Worm (Caenorhabditis elegans) whole organism, young adult: ENCODE measurements around the gene ran-1.

ENCODE experiments used
- B0336.3 ChIP-seq: fragments of 200-800 bp; sonication (Bioruptor generic); IDR thresholded peaks from 2 replicates; pipeline ENCODE4 v1.3.6; 2022; ENCODE audit warnings: missing genetic modification characterization, missing compliant biosample characterization
- C06A6.2 ChIP-seq: fragments of 200-800 bp; sonication (Bioruptor generic); conservative IDR thresholded peaks from 2 replicates; pipeline ENCODE4 v1.3.6; 2022; ENCODE audit warnings: missing genetic modification characterization, missing compliant biosample characterization
- C17E4.6 ChIP-seq: fragments of 200-800 bp; sonication (Bioruptor generic); IDR thresholded peaks from 2 replicates; pipeline ENCODE4 v1.3.6; 2022; ENCODE audit warnings: missing genetic modification reagents, missing genetic modification characterization, missing compliant biosample characterization
- F22D6.2 ChIP-seq: sonication (generic microtip); optimal IDR thresholded peaks from 2 replicates; lab custom pipeline; 2016; ENCODE audit warnings: mild to moderate bottlenecking, missing genetic modification characterization, missing compliant biosample characterization
- F33H1.4 ChIP-seq: fragments of 200-800 bp; sonication (Bioruptor generic); IDR thresholded peaks from 2 replicates; pipeline ENCODE4 v1.3.6; 2022; ENCODE audit warnings: missing genetic modification reagents, missing genetic modification characterization, missing compliant biosample characterization
- F37B4.10 ChIP-seq: fragments of 200-800 bp; sonication (Bioruptor generic); IDR thresholded peaks from 2 replicates; pipeline ENCODE4 v1.3.6; 2022; ENCODE audit warnings: missing genetic modification characterization, missing compliant biosample characterization
- F39B2.1 ChIP-seq: fragments of 200-800 bp; sonication (Bioruptor generic); IDR thresholded peaks from 2 replicates; pipeline ENCODE4 v1.3.6; 2022; ENCODE audit warnings: missing genetic modification reagents, missing genetic modification characterization, missing compliant biosample characterization
- F52B5.7 ChIP-seq: sonication (generic microtip); optimal IDR thresholded peaks from 2 replicates; lab custom pipeline; 2016; ENCODE audit warnings: mild to moderate bottlenecking, missing genetic modification characterization, missing compliant biosample characterization
- F55B11.4 ChIP-seq: sonication (generic microtip); optimal IDR thresholded peaks from 2 replicates; lab custom pipeline; 2016; ENCODE audit warnings: missing compliant biosample characterization, missing genetic modification characterization, borderline replicate concordance; ENCODE audit not compliant: insufficient read depth
- K11D2.4 ChIP-seq: fragments of 200-800 bp; sonication (Bioruptor generic); IDR thresholded peaks from 2 replicates; pipeline ENCODE4 v1.3.6; 2022; ENCODE audit warnings: missing genetic modification reagents, missing genetic modification characterization, missing compliant biosample characterization
- K12H6.12 ChIP-seq: fragments of 200-800 bp; sonication (Bioruptor generic); optimal IDR thresholded peaks from 2 replicates; lab custom pipeline; 2018; ENCODE audit warnings: mild to moderate bottlenecking, missing genetic modification characterization, missing compliant biosample characterization
- T07F8.4 ChIP-seq: sonication (generic microtip); optimal IDR thresholded peaks from 2 replicates; lab custom pipeline; 2016; ENCODE audit warnings: mild to moderate bottlenecking, missing genetic modification characterization, moderate library complexity, missing compliant biosample characterization
- T26A5.8 ChIP-seq: sonication (generic microtip); optimal IDR thresholded peaks from 2 replicates; lab custom pipeline; 2016; ENCODE audit warnings: missing genetic modification characterization, missing compliant biosample characterization
- Y53G8AR.9 ChIP-seq: fragments of 200-800 bp; sonication (Bioruptor generic); conservative IDR thresholded peaks from 2 replicates; pipeline ENCODE4 v1.3.6; 2022; ENCODE audit warnings: missing genetic modification reagents, missing genetic modification characterization, missing compliant biosample characterization
- Y95B8A.8 ChIP-seq: fragments of 200-800 bp; sonication (Bioruptor generic); IDR thresholded peaks from 2 replicates; pipeline ENCODE4 v1.3.6; 2022; ENCODE audit warnings: missing genetic modification reagents, missing genetic modification characterization, missing compliant biosample characterization
- aptf-2 ChIP-seq: fragments of 200-800 bp; sonication (Bioruptor generic); conservative IDR thresholded peaks from 2 replicates; pipeline ENCODE4 v1.3.6; 2022; ENCODE audit warnings: missing genetic modification reagents, missing genetic modification characterization, missing compliant biosample characterization
- attf-5 ChIP-seq: fragments of 200-800 bp; sonication (Bioruptor generic); optimal IDR thresholded peaks from 2 replicates; lab custom pipeline; 2018; ENCODE audit warnings: mild to moderate bottlenecking, missing genetic modification characterization, missing compliant biosample characterization
- attf-6 ChIP-seq: fragments of 200-800 bp; sonication (Bioruptor generic); IDR thresholded peaks from 2 replicates; pipeline ENCODE4 v1.3.6; 2022; ENCODE audit warnings: missing genetic modification reagents, missing genetic modification characterization, missing compliant biosample characterization
- ceh-100 ChIP-seq: fragments of 200-800 bp; sonication (Bioruptor generic); IDR thresholded peaks from 2 replicates; pipeline ENCODE4 v1.3.6; 2022; ENCODE audit warnings: missing genetic modification reagents, missing genetic modification characterization, missing compliant biosample characterization
- ceh-91 ChIP-seq: fragments of 200-800 bp; sonication (Bioruptor generic); IDR thresholded peaks from 2 replicates; pipeline ENCODE4 v1.3.6; 2022; ENCODE audit warnings: missing genetic modification reagents, missing genetic modification characterization, missing compliant biosample characterization
- chd-7 ChIP-seq: sonication (generic microtip); optimal IDR thresholded peaks from 2 replicates; lab custom pipeline; 2016; ENCODE audit warnings: mild to moderate bottlenecking, missing genetic modification characterization, moderate library complexity, missing compliant biosample characterization
- efl-1 ChIP-seq: fragments of 150-350 bp; optimal IDR thresholded peaks from 2 replicates; lab custom pipeline; 2014; ENCODE audit warnings: missing biosample characterization, missing genetic modification reagents, missing genetic modification characterization
- egl-18 ChIP-seq: fragments of 200-800 bp; sonication (Bioruptor generic); IDR thresholded peaks from 2 replicates; pipeline ENCODE4 v1.3.6; 2022; ENCODE audit warnings: missing genetic modification reagents, missing genetic modification characterization, missing compliant biosample characterization
- hlh-12 ChIP-seq: sonication (generic microtip); optimal IDR thresholded peaks from 2 replicates; lab custom pipeline; 2016; ENCODE audit warnings: missing genetic modification characterization, missing compliant biosample characterization
- hrde-1 ChIP-seq: sonication (generic microtip); optimal IDR thresholded peaks from 2 replicates; lab custom pipeline; 2016; ENCODE audit warnings: missing genetic modification characterization, mild to moderate bottlenecking, missing compliant biosample characterization, moderate library complexity, missing genotype, missing genetic modification reagents, borderline replicate concordance
- hsf-1 ChIP-seq: fragments of 200-800 bp; sonication (Bioruptor generic); IDR thresholded peaks from 2 replicates; pipeline ENCODE4 v1.3.6; 2022; ENCODE audit warnings: missing genetic modification reagents, missing genetic modification characterization, missing compliant biosample characterization
- lag-1 ChIP-seq: fragments of 200-800 bp; sonication (Bioruptor generic); IDR thresholded peaks from 2 replicates; pipeline ENCODE4 v1.3.6; 2022; ENCODE audit warnings: missing genetic modification reagents, missing genetic modification characterization, missing compliant biosample characterization
- let-607 ChIP-seq, 2 experiments: fragments of 200-800 bp in 1 of 2; sonication (Bioruptor generic) in 1 of 2; sonication (generic microtip) in 1 of 2; optimal IDR thresholded peaks; 2 replicates each; lab custom pipeline; 2016 to 2018; ENCODE audit warnings: mild to moderate bottlenecking in 2 of 2, missing compliant biosample characterization in 2 of 2, missing genetic modification characterization in 2 of 2, moderate library complexity in 2 of 2, missing genotype in 1 of 2
- lin-35 ChIP-seq, 3 experiments: fragments of 150-350 bp in 2 of 3; sonication (generic microtip) in 1 of 3; optimal IDR thresholded peaks; 2 replicates each; lab custom pipeline; 2014 to 2018; ENCODE audit warnings: missing biosample characterization in 3 of 3, missing genetic modification characterization in 3 of 3, missing genetic modification reagents in 3 of 3
- lin-40 ChIP-seq: sonication (generic microtip); optimal IDR thresholded peaks from 2 replicates; lab custom pipeline; 2016; ENCODE audit warnings: missing genetic modification characterization, mild to moderate bottlenecking, missing compliant biosample characterization, missing genotype, missing genetic modification reagents
- lin-54 ChIP-seq: fragments of 200-800 bp; sonication (Bioruptor generic); optimal IDR thresholded peaks from 2 replicates; lab custom pipeline; 2018; ENCODE audit warnings: mild to moderate bottlenecking, missing genetic modification characterization, missing compliant biosample characterization
- lir-1 ChIP-seq: fragments of 200-800 bp; sonication (Bioruptor generic); conservative IDR thresholded peaks from 2 replicates; pipeline ENCODE4 v1.3.6; 2022; ENCODE audit warnings: missing genetic modification reagents, missing genetic modification characterization, missing compliant biosample characterization
- madf-3 ChIP-seq: fragments of 200-800 bp; sonication (Bioruptor generic); IDR thresholded peaks from 2 replicates; pipeline ENCODE4 v1.3.6; 2022; ENCODE audit warnings: missing genetic modification reagents, missing genetic modification characterization, missing compliant biosample characterization
- madf-6 ChIP-seq: fragments of 200-800 bp; sonication (Bioruptor generic); IDR thresholded peaks from 2 replicates; pipeline ENCODE4 v1.3.6; 2022; ENCODE audit warnings: missing genetic modification reagents, missing genetic modification characterization, missing compliant biosample characterization
- madf-8 ChIP-seq: fragments of 200-800 bp; sonication (Bioruptor generic); conservative IDR thresholded peaks from 2 replicates; pipeline ENCODE4 v1.3.6; 2022; ENCODE audit warnings: missing genetic modification reagents, missing genetic modification characterization, missing compliant biosample characterization
- nfya-1 ChIP-seq: sonication (generic microtip); optimal IDR thresholded peaks from 2 replicates; lab custom pipeline; 2017; ENCODE audit warnings: antibody characterized with exemption, missing compliant biosample characterization, missing genetic modification characterization, borderline replicate concordance; ENCODE audit not compliant: insufficient read depth
- nfya-2 ChIP-seq: fragments of 200-800 bp; sonication (Bioruptor generic); IDR thresholded peaks from 2 replicates; pipeline ENCODE4 v1.3.6; 2022; ENCODE audit warnings: missing genetic modification reagents, missing genetic modification characterization, missing compliant biosample characterization
- nhr-90 ChIP-seq: sonication (generic microtip); optimal IDR thresholded peaks from 2 replicates; lab custom pipeline; 2016; ENCODE audit warnings: missing genotype, mild to moderate bottlenecking, missing genetic modification characterization, missing compliant biosample characterization
- pbrm-1 ChIP-seq: fragments of 200-800 bp; sonication (Bioruptor generic); IDR thresholded peaks from 2 replicates; pipeline ENCODE4 v1.3.6; 2022; ENCODE audit warnings: missing genetic modification reagents, missing genetic modification characterization, missing compliant biosample characterization
- pha-4 ChIP-seq: fragments of 150-350 bp; sonication (generic microtip); optimal IDR thresholded peaks from 2 replicates; lab custom pipeline; 2014; ENCODE audit warnings: missing biosample characterization, missing genetic modification reagents, missing genetic modification characterization
- sdz-38 ChIP-seq: sonication (generic microtip); optimal IDR thresholded peaks from 2 replicates; lab custom pipeline; 2016; ENCODE audit warnings: missing genotype, missing genetic modification characterization, missing compliant biosample characterization
- sea-2 ChIP-seq: fragments of 200-800 bp; sonication (Bioruptor generic); IDR thresholded peaks from 2 replicates; pipeline ENCODE4 v1.3.6; 2022; ENCODE audit warnings: missing genetic modification characterization, missing compliant biosample characterization
- snpc-1.1 ChIP-seq: sonication (generic microtip); optimal IDR thresholded peaks from 2 replicates; lab custom pipeline; 2017; ENCODE audit warnings: missing genetic modification characterization, mild to moderate bottlenecking, missing compliant biosample characterization, antibody characterized with exemption, moderate library complexity, missing genotype, missing genetic modification reagents; ENCODE audit not compliant: insufficient read depth
- tbx-9 ChIP-seq: sonication (generic microtip); optimal IDR thresholded peaks from 2 replicates; lab custom pipeline; 2016; ENCODE audit warnings: borderline replicate concordance, missing genetic modification characterization, inconsistent platforms, missing compliant biosample characterization
- unc-62 ChIP-seq: fragments of 150-350 bp; optimal IDR thresholded peaks from 2 replicates; lab custom pipeline; 2014; ENCODE audit warnings: missing biosample characterization, missing genetic modification reagents, missing genetic modification characterization
- xnd-1 ChIP-seq: sonication (generic microtip); optimal IDR thresholded peaks from 2 replicates; lab custom pipeline; 2016; ENCODE audit warnings: missing genotype, missing genetic modification reagents, missing genetic modification characterization, missing compliant biosample characterization
- zim-3 ChIP-seq: sonication (generic microtip); optimal IDR thresholded peaks from 2 replicates; lab custom pipeline; 2017; ENCODE audit warnings: mild to moderate bottlenecking, missing genetic modification characterization, moderate library complexity, missing compliant biosample characterization
- ztf-18 ChIP-seq: sonication (generic microtip); optimal IDR thresholded peaks from 2 replicates; lab custom pipeline; 2016; ENCODE audit warnings: missing genotype, mild to moderate bottlenecking, missing genetic modification characterization, missing compliant biosample characterization

Gene ran-1

ce11 chrIII:10742382-10742860 is 5.1 kb downstream of the ran-1 start, which contains the start of the genes tbb-1 and rib-2:
Gene tbb-1 (minus strand): TSS chrIII:10742432.
Gene rib-2 (plus strand): TSS chrIII:10742810.
- TF ChIP-seq ztf-18 (tag; lab: Kevin White, UChicago) (peak; percentile 86), K12H6.12 (tag; lab: Kevin White, UChicago) (peak; percentile 38), Y95B8A.8 (peak; percentile 99), egl-18 (GFP tag; lab: Robert Waterston, UW) (no peak), zim-3 (no peak), pha-4 (peak; percentile 41), C06A6.2 (peak; percentile 47; the same call in 1 of the 2 replicates), F39B2.1 (GFP tag; lab: Robert Waterston, UW) (no peak), F37B4.10 (GFP tag; lab: Robert Waterston, UW) (0 out of 2 replicates have a peak, but pooled peaks have one; percentile 77), pbrm-1 (GFP tag; lab: Robert Waterston, UW) (peak; percentile 96), xnd-1 (tag; lab: Kevin White, UChicago) (peak; percentile 99), sea-2 (GFP tag; lab: Robert Waterston, UW) (no peak), hsf-1 (GFP tag; lab: Robert Waterston, UW) (peak; percentile 95), lir-1 (peak; percentile 85), lin-54 (GFP tag; lab: Kevin White, UChicago) (peak; percentile 99), lin-35 (GFP tag; optimal IDR thresholded peaks at IDR 0.05; lab: Kevin White, UChicago) (peak; percentile 15 to 88 (median 87)), madf-8 (GFP tag; lab: Robert Waterston, UW) (peak; percentile 99), nfya-1 (no peak), K11D2.4 (GFP tag; lab: Robert Waterston, UW) (peak; percentile 72), hrde-1 (peak; percentile 87), C17E4.6 (peak; percentile 95), lin-40 (peak; percentile 68), tbx-9 (no peak), efl-1 (GFP tag; lab: Kevin White, UChicago) (peak; percentile 100), unc-62 (GFP tag; lab: Kevin White, UChicago) (no peak), let-607 (tag; optimal IDR thresholded peaks at IDR 0.05; lab: Kevin White, UChicago) (peak; percentile 97), chd-7 (peak; percentile 1), nfya-2 (GFP tag; lab: Robert Waterston, UW) (peak; percentile 56; the same call in 1 of the 2 replicates), F55B11.4 (tag; lab: Kevin White, UChicago) (no peak), attf-5 (GFP tag; lab: Kevin White, UChicago) (peak; percentile 99), aptf-2 (GFP tag; lab: Robert Waterston, UW) (peak; percentile 84), F52B5.7 (tag; lab: Kevin White, UChicago) (peak; percentile 44), lag-1 (GFP tag; lab: Robert Waterston, UW) (no peak), hlh-12 (tag; lab: Kevin White, UChicago) (no peak), T07F8.4 (tag; lab: Kevin White, UChicago) (no peak), ceh-100 (peak; percentile 87), attf-6 (GFP tag; lab: Robert Waterston, UW) (peak; percentile 87), ceh-91 (GFP tag; lab: Robert Waterston, UW) (peak; percentile 100), sdz-38 (tag; lab: Kevin White, UChicago) (no peak), T26A5.8 (tag; lab: Kevin White, UChicago) (no peak), nhr-90 (tag; lab: Kevin White, UChicago) (peak; percentile 82), madf-3 (GFP tag; lab: Robert Waterston, UW) (peak; percentile 97), F33H1.4 (peak; percentile 91), madf-6 (peak; percentile 100), B0336.3 (GFP tag; lab: Robert Waterston, UW) (peak; percentile 98), F22D6.2 (tag; lab: Kevin White, UChicago) (no peak), snpc-1.1 (tag; lab: Kevin White, UChicago) (peak; percentile 77), Y53G8AR.9 (peak; percentile 98)
